Worm (Caenorhabditis elegans) whole organism, late embryonic: ENCODE data around the gene C09G9.8.
A peak's percentile ranks its signal among the peaks of the same experiment; 100 is the strongest.

Experiments used
- C38D4.7 ChIP-seq: fragments of 200-800 bp; sonication (Bioruptor generic); optimal IDR thresholded peaks from 2 replicates; lab custom pipeline; 2018; ENCODE audit warnings: mild to moderate bottlenecking, missing genetic modification characterization, moderate library complexity, missing compliant biosample characterization
- K02D7.2 ChIP-seq: sonication (generic microtip); optimal IDR thresholded peaks from 2 replicates; lab custom pipeline; 2017; ENCODE audit warnings: mild to moderate bottlenecking, missing genetic modification characterization, missing compliant biosample characterization
- K09A11.1 ChIP-seq: sonication (generic microtip); optimal IDR thresholded peaks from 2 replicates; lab custom pipeline; 2017; ENCODE audit warnings: antibody characterized with exemption, mild to moderate bottlenecking, missing genetic modification characterization, missing compliant biosample characterization; ENCODE audit not compliant: insufficient read depth
- T23F11.4 ChIP-seq: fragments of 200-800 bp; sonication (Bioruptor generic); optimal IDR thresholded peaks from 2 replicates; lab custom pipeline; 2018; ENCODE audit warnings: mild to moderate bottlenecking, missing genetic modification characterization, missing compliant biosample characterization
- ceh-14 ChIP-seq: sonication (generic microtip); optimal IDR thresholded peaks from 2 replicates; lab custom pipeline; 2016; ENCODE audit warnings: missing genotype, missing genetic modification characterization, missing compliant biosample characterization
- ceh-18 ChIP-seq: sonication (generic microtip); optimal IDR thresholded peaks from 2 replicates; lab custom pipeline; 2016; ENCODE audit warnings: missing genetic modification characterization, missing compliant biosample characterization
- ceh-19 ChIP-seq: fragments of 200-800 bp; sonication (Bioruptor generic); optimal IDR thresholded peaks from 2 replicates; lab custom pipeline; 2018; ENCODE audit warnings: mild to moderate bottlenecking, missing genetic modification characterization, missing compliant biosample characterization
- ceh-2 ChIP-seq: sonication (generic microtip); optimal IDR thresholded peaks from 2 replicates; lab custom pipeline; 2016; ENCODE audit warnings: missing genotype, missing genetic modification characterization, missing compliant biosample characterization
- ceh-22 ChIP-seq: sonication (generic microtip); optimal IDR thresholded peaks from 2 replicates; lab custom pipeline; 2017; ENCODE audit warnings: missing biosample characterization, missing genetic modification characterization
- ceh-24 ChIP-seq: sonication (generic microtip); optimal IDR thresholded peaks from 2 replicates; lab custom pipeline; 2016; ENCODE audit warnings: mild to moderate bottlenecking, missing genetic modification characterization, missing compliant biosample characterization
- ceh-31 ChIP-seq: sonication (generic microtip); optimal IDR thresholded peaks from 2 replicates; lab custom pipeline; 2016; ENCODE audit warnings: missing genetic modification characterization, missing compliant biosample characterization
- ceh-34 ChIP-seq: sonication (generic microtip); optimal IDR thresholded peaks from 2 replicates; lab custom pipeline; 2016; ENCODE audit warnings: mild to moderate bottlenecking, missing genetic modification characterization, missing compliant biosample characterization
- ceh-9 ChIP-seq: sonication (generic microtip); optimal IDR thresholded peaks from 2 replicates; lab custom pipeline; 2016; ENCODE audit warnings: mild to moderate bottlenecking, missing genetic modification characterization, inconsistent platforms, missing compliant biosample characterization
- elt-2 ChIP-seq: sonication (generic microtip); optimal IDR thresholded peaks from 2 replicates; lab custom pipeline; 2016; ENCODE audit warnings: missing genetic modification reagents, missing genetic modification characterization, missing compliant biosample characterization
- fax-1 ChIP-seq: sonication (generic microtip); optimal IDR thresholded peaks from 2 replicates; lab custom pipeline; 2016; ENCODE audit warnings: missing genotype, missing genetic modification characterization, missing compliant biosample characterization
- fkh-6 ChIP-seq: sonication (generic microtip); optimal IDR thresholded peaks from 2 replicates; lab custom pipeline; 2016; ENCODE audit warnings: missing genetic modification characterization, missing compliant biosample characterization
- hlh-13 ChIP-seq: fragments of 200-800 bp; sonication (Bioruptor generic); optimal IDR thresholded peaks from 2 replicates; lab custom pipeline; 2018; ENCODE audit warnings: mild to moderate bottlenecking, missing genetic modification characterization, missing compliant biosample characterization
- hlh-15 ChIP-seq: sonication (generic microtip); optimal IDR thresholded peaks from 2 replicates; lab custom pipeline; 2016; ENCODE audit warnings: missing genetic modification characterization, missing compliant biosample characterization
- hlh-30 ChIP-seq: sonication (generic microtip); optimal IDR thresholded peaks from 2 replicates; lab custom pipeline; 2017; ENCODE audit warnings: antibody characterized with exemption, missing genetic modification characterization, missing compliant biosample characterization; ENCODE audit not compliant: insufficient read depth
- nfya-1 ChIP-seq: sonication (generic microtip); optimal IDR thresholded peaks from 2 replicates; lab custom pipeline; 2017; ENCODE audit warnings: missing genetic modification characterization, mild to moderate bottlenecking, missing compliant biosample characterization, antibody characterized with exemption, moderate library complexity
- npax-4 ChIP-seq: sonication (generic microtip); optimal IDR thresholded peaks from 2 replicates; lab custom pipeline; 2016; ENCODE audit warnings: missing genetic modification characterization, missing compliant biosample characterization
- odd-2 ChIP-seq: sonication (generic microtip); optimal IDR thresholded peaks from 2 replicates; lab custom pipeline; 2017; ENCODE audit warnings: antibody characterized with exemption, mild to moderate bottlenecking, missing genetic modification characterization, missing compliant biosample characterization
- pat-9 ChIP-seq: fragments of 200-800 bp; sonication (Bioruptor generic); optimal IDR thresholded peaks from 2 replicates; lab custom pipeline; 2018; ENCODE audit warnings: mild to moderate bottlenecking, missing genetic modification characterization, moderate library complexity, missing compliant biosample characterization
- pax-1 ChIP-seq: fragments of 150-350 bp; optimal IDR thresholded peaks from 2 replicates; lab custom pipeline; 2014; ENCODE audit warnings: missing biosample characterization, missing genetic modification characterization
- pqm-1 ChIP-seq: sonication (generic microtip); optimal IDR thresholded peaks from 2 replicates; lab custom pipeline; 2016; ENCODE audit warnings: missing genetic modification characterization, missing compliant biosample characterization
- sox-4 ChIP-seq: sonication (generic microtip); optimal IDR thresholded peaks from 2 replicates; lab custom pipeline; 2017; ENCODE audit warnings: mild to moderate bottlenecking, missing genetic modification characterization, inconsistent platforms, missing compliant biosample characterization
- syd-9 ChIP-seq: sonication (generic microtip); optimal IDR thresholded peaks from 2 replicates; lab custom pipeline; 2016; ENCODE audit warnings: mild to moderate bottlenecking, missing genetic modification characterization, moderate library complexity, missing compliant biosample characterization
- tbx-2 ChIP-seq: sonication (generic microtip); optimal IDR thresholded peaks from 2 replicates; lab custom pipeline; 2016; ENCODE audit warnings: missing genetic modification characterization, missing compliant biosample characterization
- unc-42 ChIP-seq: sonication (generic microtip); optimal IDR thresholded peaks from 2 replicates; lab custom pipeline; 2016; ENCODE audit warnings: missing genotype, missing genetic modification characterization, missing compliant biosample characterization
- unc-55 ChIP-seq: sonication (generic microtip); optimal IDR thresholded peaks from 2 replicates; lab custom pipeline; 2017; ENCODE audit warnings: missing biosample characterization, missing genetic modification reagents, missing genetic modification characterization
- unc-86 ChIP-seq: sonication (generic microtip); optimal IDR thresholded peaks from 2 replicates; lab custom pipeline; 2016; ENCODE audit warnings: missing genetic modification characterization, missing compliant biosample characterization
- zip-5 ChIP-seq: sonication (generic microtip); optimal IDR thresholded peaks from 2 replicates; lab custom pipeline; 2016; ENCODE audit warnings: missing genetic modification characterization, missing compliant biosample characterization

The C09G9.8 gene

DNA sequence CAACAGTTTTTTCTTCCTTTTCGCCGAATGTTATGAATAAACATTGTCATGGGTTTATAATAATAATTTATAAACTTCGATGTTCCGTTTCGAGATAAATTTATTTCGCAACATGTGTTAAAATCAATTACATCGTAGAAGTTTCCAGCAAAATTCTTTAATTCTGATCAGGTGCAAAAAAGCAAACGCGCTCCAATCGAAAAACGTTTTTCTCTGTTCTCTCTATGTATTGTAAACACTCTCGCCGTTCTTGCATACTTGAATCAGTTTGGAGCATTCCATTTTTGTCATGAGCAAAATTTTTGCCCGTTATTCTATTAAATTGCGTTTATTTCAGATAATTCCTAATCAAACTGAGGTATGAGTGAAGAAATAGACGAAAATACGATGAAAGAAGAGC lies 12.5 kb downstream of the C09G9.8 start, which contains the start of gene rad-54.L2:
rad-54.L2 (plus strand) TSS at position 332 of the 400 bp plus-strand sequence.
- TF ChIP-seq T23F11.4 (GFP tag; lab: Kevin White, UChicago) (no peak), ceh-19 (no peak), tbx-2 (no peak), ceh-31 (tag; lab: Kevin White, UChicago) (peak; percentile 40), hlh-30 (tag; lab: Kevin White, UChicago) (peak; percentile 55), K09A11.1 (no peak), odd-2 (no peak), C38D4.7 (no peak), unc-55 (GFP tag; lab: Kevin White, UChicago) (peak; percentile 62), nfya-1 (peak; percentile 0), pax-1 (tag; lab: Kevin White, UChicago) (peak; percentile 46)

DNA sequence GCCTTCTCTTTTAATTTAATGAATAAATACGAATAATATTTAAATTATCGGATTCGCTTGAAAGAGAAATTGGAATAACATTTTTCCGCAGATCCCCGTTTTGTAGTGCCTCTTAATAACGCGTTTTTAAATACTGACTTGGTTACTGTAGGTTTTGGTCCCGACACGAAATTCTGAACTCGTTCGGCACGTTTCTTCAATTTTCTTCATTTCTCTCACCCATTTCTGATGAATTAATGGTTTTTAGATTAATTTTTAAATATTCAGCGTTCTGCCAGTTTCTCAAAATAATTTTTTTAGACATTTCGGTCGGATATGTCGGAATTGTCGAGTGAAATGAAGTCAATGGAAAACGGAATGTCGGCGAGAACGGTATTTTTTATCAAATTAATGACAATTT lies 20.1 kb downstream of the C09G9.8 start, which contains the start of gene C27B7.5:
C27B7.5 (plus strand) TSS at position 301 of the 400 bp plus-strand sequence.
- no peak for TF ChIP-seq ceh-31 (tag; lab: Kevin White, UChicago)
- TF ChIP-seq zip-5 (tag; lab: Kevin White, UChicago): no peak
- no peak for TF ChIP-seq unc-55 (GFP tag; lab: Kevin White, UChicago)

DNA sequence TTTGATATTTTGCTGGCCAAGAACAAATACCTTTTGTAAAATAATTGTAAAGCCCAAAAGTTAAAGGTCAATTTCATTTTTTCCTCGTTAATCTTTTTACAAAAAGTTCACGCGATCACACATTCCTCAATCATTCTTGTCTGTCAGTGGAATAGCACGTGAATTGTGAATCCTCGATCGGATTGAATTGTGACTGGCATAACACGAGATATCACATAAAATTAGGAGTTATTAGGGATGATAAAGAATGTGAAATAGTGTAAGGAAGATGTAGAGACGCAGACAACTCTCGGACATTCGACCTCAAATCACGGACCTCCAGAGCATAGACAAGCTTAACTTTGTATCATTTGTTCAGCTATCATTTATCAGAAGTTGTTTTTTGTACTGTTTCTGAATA lies 24.9 kb downstream of the C09G9.8 start, which contains the start of gene C27B7.6:
C27B7.6 (minus strand) TSS at position 182 of the 400 bp plus-strand sequence.
- no peak for TF ChIP-seq fkh-6 (tag; lab: Kevin White, UChicago)
- peak; percentile 69 for TF ChIP-seq unc-55 (GFP tag; lab: Kevin White, UChicago)

DNA sequence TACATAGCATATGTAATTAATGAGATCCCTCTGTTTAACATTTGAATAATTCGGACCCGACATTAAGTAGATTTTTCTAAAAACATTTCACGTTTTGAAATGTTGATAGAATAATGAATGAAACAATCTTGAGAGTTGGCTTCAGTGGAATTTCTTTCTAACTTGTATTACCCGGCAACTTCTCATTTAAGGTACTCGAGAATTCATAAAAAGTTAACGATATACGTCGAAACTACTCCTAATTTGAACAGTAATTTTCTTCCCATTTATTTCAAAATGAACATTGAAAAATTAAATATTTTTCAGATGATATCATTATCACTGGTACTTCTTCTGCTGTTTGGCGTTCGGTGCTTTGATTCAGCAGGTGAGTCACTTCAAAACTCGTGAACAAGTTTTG lies 25.5 kb downstream of the C09G9.8 start, which contains the start of gene C27B7.7:
C27B7.7 (plus strand) TSS at position 301 of the 400 bp plus-strand sequence.
- TF ChIP-seq pat-9 (tag; lab: Kevin White, UChicago): no peak
- TF ChIP-seq ceh-9 (tag; lab: Kevin White, UChicago): no peak
- TF ChIP-seq hlh-30 (tag; lab: Kevin White, UChicago): no peak
- no peak for TF ChIP-seq ceh-24 (tag; lab: Kevin White, UChicago)

DNA sequence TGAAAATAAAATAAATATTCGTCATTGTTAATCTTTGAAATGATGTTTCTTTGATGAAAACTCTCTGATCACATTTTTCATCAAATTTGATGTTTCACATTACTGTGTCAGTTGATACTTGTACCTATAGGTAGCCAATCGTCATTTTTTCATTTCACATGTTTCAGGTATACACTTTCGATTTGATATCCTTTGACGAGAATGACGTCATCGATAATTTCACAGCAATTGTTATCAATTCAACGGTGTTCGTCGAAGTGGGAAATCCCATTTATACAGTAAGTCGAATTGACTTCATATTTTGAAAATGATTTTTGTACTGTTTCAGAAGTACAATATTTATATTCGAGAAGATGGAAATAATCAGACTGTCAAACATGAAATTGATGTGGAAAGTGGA lies 32.9 kb downstream of the C09G9.8 start:
- TF ChIP-seq sox-4 (tag; lab: Kevin White, UChicago) (no peak), pat-9 (tag; lab: Kevin White, UChicago) (no peak)

DNA sequence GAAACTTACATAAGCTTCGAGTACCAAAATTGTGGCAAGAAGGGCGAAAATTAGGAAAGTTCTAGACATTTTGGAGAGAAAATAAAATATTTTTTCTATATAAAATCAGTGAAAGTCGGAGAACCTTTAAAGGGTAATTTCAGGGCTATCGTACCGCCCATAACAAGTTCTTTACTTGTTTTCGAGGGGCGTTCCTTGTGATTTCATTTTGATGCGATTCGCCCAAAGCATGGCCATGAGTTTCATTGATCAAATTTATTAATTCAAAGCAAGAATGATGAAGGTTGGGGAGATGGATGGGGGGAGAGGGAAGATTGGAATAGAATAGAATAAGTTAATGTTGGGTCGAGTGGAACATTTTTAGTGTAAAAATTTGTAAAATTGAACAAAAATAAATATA lies 34.7 kb downstream of the C09G9.8 start, which contains the start of gene C27B7.9:
C27B7.9 (minus strand) TSS at position 101 of the 400 bp plus-strand sequence.
- TF ChIP-seq unc-86 (tag; lab: Kevin White, UChicago): no peak
- no peak for TF ChIP-seq fax-1 (tag; lab: Kevin White, UChicago)
- TF ChIP-seq ceh-19: no peak
- no peak for TF ChIP-seq odd-2
- no peak for TF ChIP-seq hlh-30 (tag; lab: Kevin White, UChicago)
- no peak for TF ChIP-seq ceh-14
- TF ChIP-seq ceh-2 (tag; lab: Kevin White, UChicago): no peak
- no peak for TF ChIP-seq npax-4 (tag; lab: Kevin White, UChicago)
- TF ChIP-seq hlh-15 (tag; lab: Kevin White, UChicago): no peak
- no peak for TF ChIP-seq ceh-34 (tag; lab: Kevin White, UChicago)
- TF ChIP-seq ceh-24 (tag; lab: Kevin White, UChicago): no peak
- TF ChIP-seq fkh-6 (tag; lab: Kevin White, UChicago): no peak
- TF ChIP-seq hlh-13 (GFP tag; lab: Kevin White, UChicago): no peak
- TF ChIP-seq pqm-1 (tag; lab: Kevin White, UChicago): no peak
- TF ChIP-seq K02D7.2 (tag; lab: Kevin White, UChicago): no peak
- TF ChIP-seq syd-9 (tag; lab: Kevin White, UChicago): no peak
- no peak for TF ChIP-seq elt-2 (tag; lab: Kevin White, UChicago)
- TF ChIP-seq ceh-22 (tag; lab: Kevin White, UChicago): no peak
- TF ChIP-seq ceh-18: no peak
- no peak for TF ChIP-seq unc-42 (tag; lab: Kevin White, UChicago)
